Worm (Caenorhabditis elegans): ENCODE data around the gene gfi-3.

DNA sequence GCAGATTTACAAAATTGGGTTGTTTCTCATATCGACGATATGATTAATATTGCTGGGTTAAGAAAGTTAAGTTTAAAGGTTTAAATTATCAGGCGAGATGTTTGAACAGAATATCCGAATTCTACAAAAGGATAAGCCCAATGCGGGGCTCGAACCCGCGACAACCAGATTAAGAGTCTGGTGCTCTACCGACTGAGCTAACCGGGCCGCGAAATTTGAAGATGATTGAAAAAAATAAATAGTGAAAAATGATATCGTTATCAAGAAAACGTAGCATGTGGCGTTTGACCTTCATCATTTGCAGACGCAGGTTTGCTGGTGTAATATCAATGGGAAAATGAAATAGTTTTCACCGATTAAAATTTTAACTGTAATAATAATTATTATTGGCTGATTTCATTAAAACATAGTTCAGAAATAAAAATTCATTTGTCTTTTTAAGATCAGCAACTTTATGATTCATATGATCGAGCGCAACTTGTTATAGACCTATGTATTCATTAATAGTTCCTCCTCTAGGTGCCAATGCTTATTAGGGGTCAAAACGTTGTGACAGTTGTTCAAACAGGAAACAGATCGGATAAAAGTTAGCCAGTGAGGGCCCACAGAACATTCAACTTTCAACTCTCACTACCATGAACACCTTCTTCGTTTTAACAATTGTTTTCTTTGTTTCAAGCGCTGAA, 1.5 kb upstream of the gfi-3 start, which contains the start of gene M163.11:
- TF ChIP-seq egl-27 (tag; optimal IDR thresholded peaks at IDR 0.05) = no peak
- peak; percentile 75; the same call in 1 of the 2 replicates for TF ChIP-seq ZK337.2 (GFP tag; IDR thresholded peaks at IDR 0.05)
- no peak for TF ChIP-seq ceh-82 (tag; optimal IDR thresholded peaks at IDR 0.05)
- TF ChIP-seq skn-1 (tag; optimal IDR thresholded peaks at IDR 0.05) = no peak

Data from whole organism, L4 larva.